Fruit fly (Drosophila melanogaster): Measurements from ENCODE around the gene CG4045.

- TF ChIP-seq MTF-1 (GFP tag; optimal IDR thresholded peaks at IDR 0.05; ENCODE audit: borderline replicate concordance) (no peak), CG12299 (tag; optimal IDR thresholded peaks at IDR 0.05) (no peak), fd3F (GFP tag; optimal IDR thresholded peaks at IDR 0.05) (no peak)
These were observed 18.5 kb upstream of the CG4045 start, which contains the start of gene csw for dm6 chrX:2094072-2094761.

Data from whole organism, embryonic.